Worm (Caenorhabditis elegans) whole organism, mixed stage, embryonic: ENCODE data around the gene clec-252.

Experiments used
- elt-1 ChIP-seq: sonication (generic microtip); optimal IDR thresholded peaks from 2 replicates; lab custom pipeline; 2017; ENCODE audit warnings: missing genetic modification characterization, mild to moderate bottlenecking, missing compliant biosample characterization, antibody characterized with exemption, moderate library complexity, borderline replicate concordance; ENCODE audit not compliant: insufficient read depth
- elt-3 ChIP-seq: fragments of 150-350 bp; optimal IDR thresholded peaks from 2 replicates; lab custom pipeline; 2014; ENCODE audit warnings: missing biosample characterization, missing genetic modification characterization
- nhr-237 ChIP-seq: fragments of 150-350 bp; optimal IDR thresholded peaks from 2 replicates; lab custom pipeline; 2014; ENCODE audit warnings: missing biosample characterization, missing genetic modification characterization
- pha-4 ChIP-seq: fragments of 150-350 bp; optimal IDR thresholded peaks from 2 replicates; lab custom pipeline; 2018; ENCODE audit warnings: missing biosample characterization, missing genetic modification reagents, missing genetic modification characterization
- unc-62 ChIP-seq: fragments of 150-350 bp; optimal IDR thresholded peaks from 2 replicates; lab custom pipeline; 2014; ENCODE audit warnings: missing biosample characterization, missing genetic modification reagents, missing genetic modification characterization

- no peak for TF ChIP-seq elt-3 (tag; lab: Kevin White, UChicago)
- no peak for TF ChIP-seq nhr-237 (tag; lab: Kevin White, UChicago)
- TF ChIP-seq pha-4, result no peak
- TF ChIP-seq elt-1 (tag; lab: Kevin White, UChicago), result no peak
- TF ChIP-seq unc-62 (GFP tag; lab: Kevin White, UChicago), result no peak
These were observed 25.9 kb downstream of the clec-252 start for ce11 chrV:18722510-18723299.
